Fruit fly (Drosophila melanogaster): Measurements from ENCODE around the gene wkd.
A peak's percentile ranks its signal among the peaks of the same experiment; 100 is the strongest.

DNA sequence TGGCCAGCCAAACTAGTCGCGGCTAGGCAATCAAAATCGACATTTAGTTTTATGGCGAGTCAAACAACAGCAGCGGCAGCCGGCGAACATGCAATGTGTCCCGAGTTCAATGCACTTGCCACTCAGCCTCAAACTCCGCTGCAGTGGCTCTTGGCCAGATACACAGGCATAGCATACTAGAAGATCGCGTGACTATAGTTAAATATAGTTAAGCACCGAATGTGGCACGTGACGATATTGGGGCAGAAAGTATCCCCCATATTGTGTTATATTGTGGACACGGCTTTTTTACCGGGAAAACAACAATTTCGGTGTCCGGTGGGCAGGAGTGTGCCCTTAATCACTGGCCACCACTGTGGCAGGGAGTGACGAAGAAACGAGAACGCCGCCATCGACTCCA lies 36.5 kb downstream of the wkd start:
- TF ChIP-seq CG32121 (GFP tag; IDR thresholded peaks at IDR 0.05): no peak
- no peak for TF ChIP-seq CG17806 (tag; optimal IDR thresholded peaks at IDR 0.05)
- no peak for TF ChIP-seq CG13204 (GFP tag; optimal IDR thresholded peaks at IDR 0.05)
- TF ChIP-seq CG15710 (tag; optimal IDR thresholded peaks at IDR 0.05): no peak
- no peak for TF ChIP-seq CG10348 (GFP tag; IDR thresholded peaks at IDR 0.05)
- TF ChIP-seq rn (GFP tag; IDR thresholded peaks at IDR 0.05): no peak
- TF ChIP-seq gl (tag; optimal IDR thresholded peaks at IDR 0.05): no peak
- no peak for TF ChIP-seq CG8159 (tag; optimal IDR thresholded peaks at IDR 0.05)
- peak; percentile 68 for TF ChIP-seq EcR (GFP tag; optimal IDR thresholded peaks at IDR 0.05)
